Worm (Caenorhabditis elegans) whole organism, L4/young adult: Measurements from ENCODE around the gene mab-3.

Experiments used
- W03F9.2 ChIP-seq: fragments of 150-350 bp; optimal IDR thresholded peaks from 2 replicates; lab custom pipeline; 2014; ENCODE audit warnings: missing biosample characterization, missing genetic modification characterization
- dao-5 ChIP-seq: sonication (generic microtip); optimal IDR thresholded peaks from 2 replicates; lab custom pipeline; 2016; ENCODE audit warnings: missing genotype, missing genetic modification characterization, moderate library complexity, missing compliant biosample characterization
- him-1 ChIP-seq: sonication (generic microtip); optimal IDR thresholded peaks from 2 replicates; lab custom pipeline; 2016; ENCODE audit warnings: missing genotype, missing genetic modification reagents, missing genetic modification characterization, missing compliant biosample characterization

ce11 chrII:9759382-9759781 lies 27.4 kb downstream of the mab-3 start:
- no peak for TF ChIP-seq him-1 (tag; lab: Kevin White, UChicago)
- no peak for TF ChIP-seq W03F9.2
- no peak for TF ChIP-seq dao-5 (tag; lab: Kevin White, UChicago)
